Fruit fly (Drosophila melanogaster) whole organism, embryonic: ENCODE results near the gene CG6790.

Experiments
- Atf3 ChIP-seq: fragments of 200-800 bp; sonication (Bioruptor generic); optimal IDR thresholded peaks from 3 replicates; lab custom pipeline; 2016; ENCODE audit warnings: missing biosample characterization, missing genetic modification characterization
- B-H1 ChIP-seq: fragments of 200-800 bp; sonication (Bioruptor generic); IDR thresholded peaks from 3 replicates; pipeline ENCODE4 v1.3.6; 2022; ENCODE audit warnings: missing biosample characterization, missing genetic modification characterization
- Bdp1 ChIP-seq: fragments of 200-800 bp; sonication (Bioruptor generic); optimal IDR thresholded peaks from 3 replicates; lab custom pipeline; 2016; ENCODE audit warnings: missing biosample characterization, missing genetic modification characterization
- CG10267 ChIP-seq: fragments of 200-800 bp; sonication (Bioruptor generic); optimal IDR thresholded peaks from 2 replicates; lab custom pipeline; 2018; ENCODE audit warnings: missing biosample characterization, mild to moderate bottlenecking, missing genetic modification characterization, moderate library complexity
- CG10274 ChIP-seq: fragments of 200-800 bp; sonication (Bioruptor generic); optimal IDR thresholded peaks from 3 replicates; lab custom pipeline; 2017; ENCODE audit warnings: missing biosample characterization, mild to moderate bottlenecking, missing genetic modification characterization
- CG10431 ChIP-seq: fragments of 200-800 bp; sonication (Bioruptor generic); optimal IDR thresholded peaks from 3 replicates; lab custom pipeline; 2018; ENCODE audit warnings: missing biosample characterization, mild to moderate bottlenecking, missing genetic modification characterization
- CG11398 ChIP-seq: fragments of 200-800 bp; sonication (Bioruptor generic); optimal IDR thresholded peaks from 2 replicates; lab custom pipeline; 2016; ENCODE audit warnings: missing biosample characterization, missing genetic modification characterization
- CG12104 ChIP-seq: fragments of 200-800 bp; sonication (Bioruptor generic); optimal IDR thresholded peaks from 3 replicates; lab custom pipeline; 2016; ENCODE audit warnings: missing biosample characterization, missing genetic modification characterization
- CG12236 ChIP-seq: fragments of 200-800 bp; sonication (Bioruptor generic); optimal IDR thresholded peaks from 2 replicates; lab custom pipeline; 2016; ENCODE audit warnings: missing biosample characterization, missing genetic modification characterization
- CG14014 ChIP-seq: fragments of 200-800 bp; sonication (Bioruptor generic); IDR thresholded peaks from 2 replicates; pipeline ENCODE4 v1.3.6; 2022; ENCODE audit warnings: missing biosample characterization, missing genetic modification characterization
- CG1832 ChIP-seq: fragments of 200-800 bp; sonication (Bioruptor generic); optimal IDR thresholded peaks from 2 replicates; lab custom pipeline; 2017; ENCODE audit warnings: missing biosample characterization, mild to moderate bottlenecking, missing genetic modification characterization, inconsistent platforms
- CG18764 ChIP-seq: fragments of 200-800 bp; sonication (Bioruptor generic); optimal IDR thresholded peaks from 3 replicates; lab custom pipeline; 2016; ENCODE audit warnings: missing biosample characterization, missing genetic modification characterization
- CG3065 ChIP-seq: fragments of 200-800 bp; sonication (Bioruptor generic); optimal IDR thresholded peaks from 2 replicates; lab custom pipeline; 2016; ENCODE audit warnings: missing biosample characterization, missing genetic modification characterization
- CG33213 ChIP-seq: fragments of 200-800 bp; sonication (Bioruptor generic); optimal IDR thresholded peaks from 3 replicates; lab custom pipeline; 2016; ENCODE audit warnings: missing biosample characterization, missing genetic modification characterization
- CG6272 ChIP-seq: fragments of 200-800 bp; sonication (Bioruptor generic); IDR thresholded peaks from 2 replicates; pipeline ENCODE4 v1.3.6; 2022; ENCODE audit warnings: missing biosample characterization, missing genetic modification characterization
- CG7357 ChIP-seq: fragments of 200-800 bp; sonication (Bioruptor generic); IDR thresholded peaks from 3 replicates; pipeline ENCODE4 v1.3.6; 2022; ENCODE audit warnings: missing biosample characterization, missing genetic modification characterization
- CG9876 ChIP-seq: fragments of 200-800 bp; sonication (Bioruptor generic); optimal IDR thresholded peaks from 2 replicates; lab custom pipeline; 2016; ENCODE audit warnings: missing biosample characterization, missing genetic modification characterization
- Dll ChIP-seq: fragments of 200-800 bp; sonication (Bioruptor generic); IDR thresholded peaks from 4 replicates; pipeline ENCODE4 v1.3.6; 2022; ENCODE audit warnings: missing biosample characterization, missing genetic modification characterization; ENCODE audit not compliant: partially characterized antibody
- Eip74EF ChIP-seq, 2 experiments: fragments of 200-800 bp in 1 of 2; fragments of >200 bp in 1 of 2; sonication (Bioruptor generic) in 1 of 2; optimal IDR thresholded peaks; 2 replicates each; lab custom pipeline; 2017 to 2019; ENCODE audit warnings: missing biosample characterization in 2 of 2, missing genetic modification characterization in 2 of 2, mild to moderate bottlenecking in 1 of 2, moderate library complexity in 1 of 2
- Elba2 ChIP-seq: fragments of 200-800 bp; sonication (Bioruptor generic); optimal IDR thresholded peaks from 3 replicates; lab custom pipeline; 2016; ENCODE audit warnings: missing biosample characterization, missing genetic modification characterization
- Ets97D ChIP-seq: fragments of 200-800 bp; sonication (Bioruptor generic); optimal IDR thresholded peaks from 3 replicates; lab custom pipeline; 2016; ENCODE audit warnings: missing biosample characterization, missing genetic modification characterization
- HHEX ChIP-seq: fragments of 200-800 bp; sonication (Bioruptor generic); optimal IDR thresholded peaks from 3 replicates; lab custom pipeline; 2017; ENCODE audit warnings: missing biosample characterization, mild to moderate bottlenecking, missing genetic modification characterization, missing genetic modification reagents
- Hey ChIP-seq: fragments of 200-800 bp; sonication (Bioruptor generic); optimal IDR thresholded peaks from 3 replicates; lab custom pipeline; 2018; ENCODE audit warnings: missing biosample characterization, mild to moderate bottlenecking, missing genetic modification characterization
- Hr39 ChIP-seq: fragments of >200 bp; optimal IDR thresholded peaks from 2 replicates; lab custom pipeline; 2017
- Jarid2 ChIP-seq: fragments of 200-800 bp; sonication (Bioruptor generic); optimal IDR thresholded peaks from 3 replicates; lab custom pipeline; 2017; ENCODE audit warnings: mild to moderate bottlenecking, missing biosample characterization, missing genetic modification reagents, missing genetic modification characterization
- Kr ChIP-seq: fragments of 200-800 bp; sonication (Bioruptor generic); optimal IDR thresholded peaks from 2 replicates; lab custom pipeline; 2017; ENCODE audit warnings: missing biosample characterization, mild to moderate bottlenecking, missing genetic modification characterization
- Oli ChIP-seq: fragments of 200-800 bp; sonication (Bioruptor generic); optimal IDR thresholded peaks from 2 replicates; lab custom pipeline; 2018; ENCODE audit warnings: missing biosample characterization, mild to moderate bottlenecking, missing genetic modification characterization, moderate library complexity
- Sry-β ChIP-seq: fragments of 200-800 bp; sonication (Bioruptor generic); optimal IDR thresholded peaks from 2 replicates; lab custom pipeline; 2018; ENCODE audit warnings: missing biosample characterization, mild to moderate bottlenecking, missing genetic modification characterization, moderate library complexity
- YL-1 ChIP-seq: fragments of 200-800 bp; sonication (Bioruptor generic); optimal IDR thresholded peaks from 3 replicates; lab custom pipeline; 2017; ENCODE audit warnings: missing biosample characterization, mild to moderate bottlenecking, missing genetic modification characterization
- btn ChIP-seq: fragments of 200-800 bp; sonication (Bioruptor generic); optimal IDR thresholded peaks from 2 replicates; lab custom pipeline; 2016; ENCODE audit warnings: missing biosample characterization, missing genetic modification characterization
- chn ChIP-seq: fragments of 200-800 bp; sonication (Bioruptor generic); optimal IDR thresholded peaks from 2 replicates; lab custom pipeline; 2016; ENCODE audit warnings: missing biosample characterization, missing genetic modification characterization
- ci ChIP-seq: fragments of 200-800 bp; sonication (Bioruptor generic); IDR thresholded peaks from 3 replicates; pipeline ENCODE4 v1.3.6; 2022; ENCODE audit warnings: missing biosample characterization, missing genetic modification characterization
- crc ChIP-seq: fragments of 200-800 bp; sonication (Bioruptor generic); optimal IDR thresholded peaks from 2 replicates; lab custom pipeline; 2016; ENCODE audit warnings: missing biosample characterization, missing genetic modification characterization
- crol ChIP-seq: fragments of 200-800 bp; sonication (Bioruptor generic); IDR thresholded peaks from 2 replicates; pipeline ENCODE4 v1.3.6; 2022; ENCODE audit warnings: missing biosample characterization, missing genetic modification characterization
- dpn ChIP-seq, 2 experiments: fragments of 200-800 bp; sonication (Bioruptor generic); optimal IDR thresholded peaks; 3 replicates each; lab custom pipeline; 2016; ENCODE audit warnings: missing biosample characterization in 2 of 2, missing genetic modification characterization in 2 of 2
- emc ChIP-seq: fragments of 200-800 bp; sonication (Bioruptor generic); optimal IDR thresholded peaks from 2 replicates; lab custom pipeline; 2016; ENCODE audit warnings: missing biosample characterization, missing genetic modification characterization
- fd3F ChIP-seq: fragments of 200-800 bp; sonication (Bioruptor generic); optimal IDR thresholded peaks from 2 replicates; lab custom pipeline; 2018; ENCODE audit warnings: missing biosample characterization, mild to moderate bottlenecking, missing genetic modification characterization, moderate library complexity
- fu2 ChIP-seq: fragments of 200-800 bp; sonication (Bioruptor generic); optimal IDR thresholded peaks from 2 replicates; lab custom pipeline; 2016; ENCODE audit warnings: missing biosample characterization, missing genetic modification characterization
- gce ChIP-seq: fragments of 200-800 bp; sonication (Bioruptor generic); IDR thresholded peaks from 3 replicates; pipeline ENCODE4 v1.3.6; 2022; ENCODE audit warnings: missing biosample characterization, missing genetic modification characterization
- grau ChIP-seq: fragments of 200-800 bp; optimal IDR thresholded peaks from 3 replicates; lab custom pipeline; 2019; ENCODE audit warnings: missing biosample characterization, mild to moderate bottlenecking, missing genetic modification characterization, moderate library complexity
- lola ChIP-seq, 3 experiments: fragments of >200 bp in 2 of 3; fragments of 200-800 bp in 1 of 3; sonication (Bioruptor generic) in 1 of 3; optimal IDR thresholded peaks; 2 replicates each; lab custom pipeline; 2017 to 2019; ENCODE audit warnings: missing biosample characterization in 3 of 3, missing genetic modification characterization in 3 of 3, mild to moderate bottlenecking in 1 of 3, moderate library complexity in 1 of 3
- odd ChIP-seq: fragments of 200-800 bp; sonication (Bioruptor generic); optimal IDR thresholded peaks from 2 replicates; lab custom pipeline; 2017; ENCODE audit warnings: missing biosample characterization, mild to moderate bottlenecking, missing genetic modification characterization
- psq ChIP-seq: fragments of 200-800 bp; sonication (Bioruptor generic); optimal IDR thresholded peaks from 2 replicates; lab custom pipeline; 2017; ENCODE audit warnings: missing biosample characterization, missing genetic modification characterization
- schlank ChIP-seq: fragments of 200-800 bp; sonication (Bioruptor generic); optimal IDR thresholded peaks from 2 replicates; lab custom pipeline; 2018; ENCODE audit warnings: missing biosample characterization, mild to moderate bottlenecking, missing genetic modification characterization
- scrt ChIP-seq: fragments of 200-800 bp; sonication (Bioruptor generic); optimal IDR thresholded peaks from 2 replicates; lab custom pipeline; 2018; ENCODE audit warnings: missing biosample characterization, mild to moderate bottlenecking, missing genetic modification characterization, moderate library complexity
- sim ChIP-seq: fragments of 200-800 bp; sonication (Bioruptor generic); IDR thresholded peaks from 2 replicates; pipeline ENCODE4 v1.3.6; 2022; ENCODE audit warnings: missing biosample characterization, missing genetic modification characterization
- sob ChIP-seq: fragments of 200-800 bp; sonication (Bioruptor generic); IDR thresholded peaks from 2 replicates; pipeline ENCODE4 v1.3.6; 2022; ENCODE audit warnings: missing biosample characterization, missing genetic modification characterization
- ssp ChIP-seq: fragments of 200-800 bp; sonication (Bioruptor generic); IDR thresholded peaks from 2 replicates; pipeline ENCODE4 v1.3.6; 2022; ENCODE audit warnings: missing biosample characterization, missing genetic modification characterization
- tna ChIP-seq: fragments of 200-800 bp; sonication (Bioruptor generic); IDR thresholded peaks from 2 replicates; pipeline ENCODE4 v1.3.6; 2022; ENCODE audit warnings: missing biosample characterization, missing genetic modification characterization; ENCODE audit not compliant: partially characterized antibody
- unpg ChIP-seq: fragments of 200-800 bp; sonication (Bioruptor generic); optimal IDR thresholded peaks from 3 replicates; lab custom pipeline; 2018; ENCODE audit warnings: missing biosample characterization, mild to moderate bottlenecking, missing genetic modification characterization, moderate library complexity
- vnd ChIP-seq: fragments of 200-800 bp; sonication (Bioruptor generic); IDR thresholded peaks from 3 replicates; pipeline ENCODE4 v1.3.6; 2022; ENCODE audit warnings: missing biosample characterization, missing genetic modification characterization; ENCODE audit not compliant: partially characterized antibody

CG6790 gene

DNA sequence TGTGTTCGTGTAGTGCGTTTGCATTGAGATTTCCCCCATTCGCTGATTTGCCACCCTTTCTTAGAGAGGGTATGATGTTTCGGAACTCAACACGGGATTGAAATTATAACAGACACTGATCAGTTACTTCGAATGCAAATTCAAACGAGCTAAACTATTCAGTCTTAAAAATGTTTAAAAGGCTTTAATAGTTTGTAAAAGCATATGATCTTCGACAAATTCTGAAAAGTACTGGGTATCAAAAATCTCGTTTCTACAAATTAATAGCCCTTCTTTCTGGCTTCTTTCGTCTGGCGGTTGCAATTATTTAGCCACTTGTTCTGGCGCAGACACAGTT, 3.7 kb upstream of the CG6790 start (continued):
- TF ChIP-seq Bdp1 (peak; percentile 28), scrt (GFP tag; lab: Kevin White, UChicago) (no peak), HHEX (GFP tag; lab: Kevin White, UChicago) (peak; percentile 65), lola (GFP tag; optimal IDR thresholded peaks at IDR 0.05; lab: Kevin White, UChicago) (peak in 1 of 3 experiments; percentile 23), grau (tag; lab: Kevin White, UChicago) (peak; percentile 68), crol (GFP tag; lab: Robert Waterston, UW) (no peak), Hey (tag; lab: Kevin White, UChicago) (no peak), dpn (GFP tag; optimal IDR thresholded peaks at IDR 0.05; lab: Kevin White, UChicago) (peak; percentile 68 to 77), unpg (GFP tag; lab: Kevin White, UChicago) (peak; percentile 75), Sry-β (no peak), schlank (tag; lab: Kevin White, UChicago) (peak; percentile 22), Elba2 (GFP tag; lab: Kevin White, UChicago) (no peak), CG18764 (peak; percentile 23), CG10267 (tag; lab: Kevin White, UChicago) (peak; percentile 32), Ets97D (GFP tag; lab: Kevin White, UChicago) (peak; percentile 20), Kr (GFP tag; lab: Kevin White, UChicago) (no peak), gce (GFP tag; lab: Robert Waterston, UW) (peak; percentile 66; the same call in 1 of the 3 replicates), vnd (GFP tag; lab: Robert Waterston, UW) (no peak), Eip74EF (GFP tag; optimal IDR thresholded peaks at IDR 0.05; lab: Kevin White, UChicago) (peak in 1 of 2 experiments; percentile 52), Atf3 (GFP tag; lab: Kevin White, UChicago) (no peak), ci (GFP tag; lab: Robert Waterston, UW) (peak; percentile 91), CG6272 (GFP tag; lab: Robert Waterston, UW) (no peak), ssp (GFP tag; lab: Robert Waterston, UW) (peak; percentile 62; the same call in 1 of the 2 replicates), sob (GFP tag; lab: Robert Waterston, UW) (peak; percentile 51; the same call in 1 of the 2 replicates), CG12104 (GFP tag; lab: Kevin White, UChicago) (peak; percentile 29), Hr39 (lab: Kevin White, UChicago) (no peak), CG1832 (GFP tag; lab: Kevin White, UChicago) (no peak), fu2 (peak; percentile 9), tna (GFP tag; lab: Robert Waterston, UW) (no peak), CG12236 (GFP tag; lab: Kevin White, UChicago) (peak; percentile 58), Dll (GFP tag; lab: Robert Waterston, UW) (no peak), CG10274 (GFP tag; lab: Kevin White, UChicago) (peak; percentile 51), CG10431 (no peak), Jarid2 (no peak), chn (GFP tag; lab: Kevin White, UChicago) (peak; percentile 63), Oli (tag; lab: Kevin White, UChicago) (peak; percentile 77), psq (GFP tag; lab: Kevin White, UChicago) (no peak), fd3F (GFP tag; lab: Kevin White, UChicago) (peak; percentile 65), CG11398 (peak; percentile 43), CG33213 (GFP tag; lab: Kevin White, UChicago) (peak; percentile 57), sim (GFP tag; lab: Robert Waterston, UW) (0 out of 2 replicates have a peak, but pooled peaks have one; percentile 29), odd (GFP tag; lab: Kevin White, UChicago) (no peak), crc (GFP tag; lab: Kevin White, UChicago) (peak; percentile 23), CG3065 (GFP tag; lab: Kevin White, UChicago) (no peak), YL-1 (GFP tag; lab: Kevin White, UChicago) (no peak), emc (GFP tag; lab: Kevin White, UChicago) (no peak), CG7357 (GFP tag; lab: Robert Waterston, UW) (peak; percentile 57; the same call in 1 of the 3 replicates), CG14014 (peak; percentile 69), B-H1 (GFP tag; lab: Robert Waterston, UW) (peak; percentile 21; the same call in 1 of the 3 replicates), btn (GFP tag; lab: Kevin White, UChicago) (peak; percentile 65), CG9876 (GFP tag; lab: Kevin White, UChicago) (no peak)
